Fruit fly (Drosophila melanogaster): Measurements from ENCODE around the gene sn.

The sn gene

DNA sequence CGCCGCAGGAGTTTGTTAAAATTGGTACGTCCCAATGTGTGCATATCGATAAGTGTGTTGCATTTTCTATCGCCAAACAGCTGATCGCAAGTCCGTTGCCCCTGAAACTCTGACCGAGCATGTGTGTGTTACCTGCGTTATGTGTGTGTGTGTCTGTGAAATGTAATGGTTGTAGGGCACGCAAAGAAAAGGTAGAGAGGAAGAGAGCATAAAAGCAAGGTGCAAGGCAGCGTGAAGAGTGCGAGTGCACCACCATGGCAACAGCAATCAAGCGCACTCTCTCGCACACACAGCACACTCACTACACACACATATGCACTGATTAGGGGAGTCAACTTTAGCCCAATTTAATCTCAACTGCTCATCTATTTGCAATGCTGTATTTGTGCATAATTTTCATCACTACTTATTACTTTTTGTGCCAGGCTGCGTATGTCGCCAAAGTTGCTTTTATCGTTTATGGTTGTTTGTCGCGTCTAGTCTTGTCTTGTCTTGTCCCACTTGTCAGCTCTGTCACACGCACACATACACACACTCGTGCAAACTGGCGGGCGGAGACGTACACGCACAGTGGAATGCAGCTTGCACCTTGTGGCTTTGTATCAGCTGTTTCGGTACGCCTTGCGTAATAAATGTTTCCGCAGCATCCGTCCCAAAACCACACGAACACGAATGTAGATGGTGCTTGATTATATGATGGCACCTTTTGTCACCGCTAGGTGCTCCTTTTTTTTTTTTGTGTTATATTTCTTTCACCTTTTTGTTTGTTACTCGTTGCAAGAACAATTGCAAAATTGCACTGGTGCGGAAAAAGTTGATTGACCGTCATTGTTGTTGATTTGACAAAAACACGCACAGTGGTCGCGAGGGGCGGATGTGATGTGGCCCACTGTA is 26.0 kb upstream of the sn start (continued):
- TF ChIP-seq NC2β (GFP tag; optimal IDR thresholded peaks at IDR 0.05): peak; percentile 79
- TF ChIP-seq CG34422 (GFP tag; IDR thresholded peaks at IDR 0.05): peak; percentile 58; the same call in 2 of the 3 replicates
- TF ChIP-seq ab (GFP tag; optimal IDR thresholded peaks at IDR 0.05): peak; percentile 59
- TF ChIP-seq Kr (GFP tag; optimal IDR thresholded peaks at IDR 0.05): no peak
- TF ChIP-seq sim (GFP tag; IDR thresholded peaks at IDR 0.05): no peak
- peak; percentile 66 for TF ChIP-seq CG10274 (GFP tag; optimal IDR thresholded peaks at IDR 0.05)
- TF ChIP-seq bowl (GFP tag; IDR thresholded peaks at IDR 0.05): peak; percentile 31; the same call in 1 of the 2 replicates
- peak; percentile 98 for TF ChIP-seq Ets65A (GFP tag)
- TF ChIP-seq ap (GFP tag; IDR thresholded peaks at IDR 0.05): peak; percentile 47; the same call in 1 of the 2 replicates
- peak; percentile 62 for TF ChIP-seq Nf-YC (tag; optimal IDR thresholded peaks at IDR 0.05)
- no peak for TF ChIP-seq Lpt (GFP tag; optimal IDR thresholded peaks at IDR 0.05)
- peak; percentile 53 for TF ChIP-seq CG3065 (GFP tag; optimal IDR thresholded peaks at IDR 0.05)
- TF ChIP-seq wdn (GFP tag; IDR thresholded peaks at IDR 0.05): 0 out of 2 replicates have a peak, but pooled peaks have one; percentile 36
- peak; percentile 33 for TF ChIP-seq CG7987 (GFP tag; optimal IDR thresholded peaks at IDR 0.05)
- peak; percentile 88 for TF ChIP-seq CG8944 (GFP tag; optimal IDR thresholded peaks at IDR 0.05)
- peak; percentile 87 for TF ChIP-seq CG7839 (tag; optimal IDR thresholded peaks at IDR 0.05)
- peak; percentile 18 for TF ChIP-seq CG1603 (tag; optimal IDR thresholded peaks at IDR 0.05)
- no peak for TF ChIP-seq CG11247 (GFP tag; IDR thresholded peaks at IDR 0.05)
- TF ChIP-seq Trl (optimal IDR thresholded peaks at IDR 0.05): peak in 1 of 2 experiments; percentile 61
- peak; percentile 76 for TF ChIP-seq Trl (GFP tag; optimal IDR thresholded peaks at IDR 0.05)
- TF ChIP-seq CG30403 (GFP tag; optimal IDR thresholded peaks at IDR 0.05): peak; percentile 86
- peak; percentile 28 for TF ChIP-seq Fer2 (tag; optimal IDR thresholded peaks at IDR 0.05)
- peak; percentile 77 for TF ChIP-seq CG8924 (tag; optimal IDR thresholded peaks at IDR 0.05)
- TF ChIP-seq klu (GFP tag; IDR thresholded peaks at IDR 0.05): peak; percentile 61; the same call in 1 of the 2 replicates
- TF ChIP-seq sens-2 (GFP tag; IDR thresholded peaks at IDR 0.05): peak; percentile 56
- TF ChIP-seq pum (GFP tag; optimal IDR thresholded peaks at IDR 0.05): peak; percentile 86
- TF ChIP-seq zf30C (GFP tag; optimal IDR thresholded peaks at IDR 0.05): no peak
- peak; percentile 73 for TF ChIP-seq jing (GFP tag; optimal IDR thresholded peaks at IDR 0.05)
- peak; percentile 86 for TF ChIP-seq dmrt11E (tag; optimal IDR thresholded peaks at IDR 0.05)
- peak; percentile 87 for TF ChIP-seq bcd (GFP tag; optimal IDR thresholded peaks at IDR 0.05)
- peak; percentile 73; the same call in 1 of the 2 replicates for TF ChIP-seq CG4404 (GFP tag; IDR thresholded peaks at IDR 0.05)
- no peak for TF ChIP-seq MBD-R2 (GFP tag; IDR thresholded peaks at IDR 0.05)
- TF ChIP-seq unc-4 (GFP tag; IDR thresholded peaks at IDR 0.05; ENCODE audit: partially characterized antibody): no peak
- peak; percentile 78 for TF ChIP-seq row (GFP tag; IDR thresholded peaks at IDR 0.05)
- TF ChIP-seq Xbp1 (GFP tag; optimal IDR thresholded peaks at IDR 0.05): peak; percentile 78
- peak; percentile 70 for TF ChIP-seq CG10543 (GFP tag; optimal IDR thresholded peaks at IDR 0.05)
- TF ChIP-seq CG2712 (tag; optimal IDR thresholded peaks at IDR 0.05): peak; percentile 89
- no peak for TF ChIP-seq Taf1 (GFP tag; IDR thresholded peaks at IDR 0.05)
- TF ChIP-seq CG17186 (GFP tag; optimal IDR thresholded peaks at IDR 0.05): peak; percentile 54
- peak; percentile 82 for TF ChIP-seq chn (GFP tag; optimal IDR thresholded peaks at IDR 0.05)
- TF ChIP-seq fd102C (GFP tag; optimal IDR thresholded peaks at IDR 0.05): peak; percentile 24
- TF ChIP-seq CG12219 (GFP tag; optimal IDR thresholded peaks at IDR 0.05): peak; percentile 67
- peak; percentile 81 for TF ChIP-seq Atf3 (GFP tag; optimal IDR thresholded peaks at IDR 0.05)
- no peak for TF ChIP-seq pfk (GFP tag; optimal IDR thresholded peaks at IDR 0.05)
- peak; percentile 55 for TF ChIP-seq CG1832 (GFP tag; optimal IDR thresholded peaks at IDR 0.05)
- peak; percentile 71 for TF ChIP-seq unpg (GFP tag; optimal IDR thresholded peaks at IDR 0.05)
- TF ChIP-seq cad (GFP tag; optimal IDR thresholded peaks at IDR 0.05): no peak
- no peak for TF ChIP-seq lov (optimal IDR thresholded peaks at IDR 0.05)
- no peak for TF ChIP-seq lov (GFP tag; IDR thresholded peaks at IDR 0.05)
- no peak for TF ChIP-seq hbn (GFP tag; IDR thresholded peaks at IDR 0.05; ENCODE audit: partially characterized antibody)

All from whole organism, embryonic.